Fruit fly (Drosophila melanogaster) whole organism, wandering third instar larva: ENCODE measurements around the gene CG2021.

Experiments
- HLH106 ChIP-seq: fragments of 200-800 bp; optimal IDR thresholded peaks from 3 replicates; lab custom pipeline; 2019; ENCODE audit warnings: missing biosample characterization, mild to moderate bottlenecking, missing genetic modification characterization, moderate library complexity
- sage ChIP-seq: fragments of 200-800 bp; sonication (Bioruptor generic); optimal IDR thresholded peaks from 2 replicates; lab custom pipeline; 2016; ENCODE audit warnings: missing biosample characterization, mild to moderate bottlenecking, missing genetic modification characterization

- no peak for TF ChIP-seq sage
- peak; percentile 6 for TF ChIP-seq HLH106
Observed at dm6 chr3L:1802802-1803201, 25.6 kb upstream of the CG2021 start, which contains the start of the genes JTBR and CG42676.
